Worm (Caenorhabditis elegans) whole organism, L2 larva: ENCODE results near the gene F11D5.6.

Experiments used
- C34F6.9 ChIP-seq: fragments of 150-350 bp; optimal IDR thresholded peaks from 2 replicates; lab custom pipeline; 2014; ENCODE audit warnings: missing biosample characterization, missing genetic modification characterization
- F13H6.1 ChIP-seq: sonication (generic microtip); optimal IDR thresholded peaks from 2 replicates; lab custom pipeline; 2016; ENCODE audit warnings: missing genetic modification characterization, missing compliant biosample characterization
- ZK546.5 ChIP-seq: sonication (generic microtip); optimal IDR thresholded peaks from 2 replicates; lab custom pipeline; 2017; ENCODE audit warnings: missing biosample characterization, missing genetic modification characterization
- alr-1 ChIP-seq: fragments of 150-350 bp; optimal IDR thresholded peaks from 2 replicates; lab custom pipeline; 2014; ENCODE audit warnings: missing biosample characterization, missing genetic modification characterization
- ama-1 ChIP-seq: fragments of 150-350 bp; optimal IDR thresholded peaks from 2 replicates; lab custom pipeline; 2018; ENCODE audit warnings: inconsistent platforms
- blmp-1 ChIP-seq: sonication (generic microtip); optimal IDR thresholded peaks from 2 replicates; lab custom pipeline; 2017; ENCODE audit warnings: missing genetic modification characterization, mild to moderate bottlenecking, missing compliant biosample characterization, antibody characterized with exemption, moderate library complexity; ENCODE audit not compliant: insufficient read depth
- ceh-16 ChIP-seq: fragments of 150-350 bp; optimal IDR thresholded peaks from 2 replicates; lab custom pipeline; 2014; ENCODE audit warnings: missing biosample characterization, missing genetic modification characterization
- ceh-82 ChIP-seq: fragments of 150-350 bp; optimal IDR thresholded peaks from 2 replicates; lab custom pipeline; 2014; ENCODE audit warnings: missing biosample characterization, missing genetic modification characterization
- crh-2 ChIP-seq: sonication (generic microtip); optimal IDR thresholded peaks from 2 replicates; lab custom pipeline; 2017; ENCODE audit warnings: missing biosample characterization, missing genetic modification characterization
- dmd-4 ChIP-seq: sonication (generic microtip); optimal IDR thresholded peaks from 2 replicates; lab custom pipeline; 2017; ENCODE audit warnings: missing biosample characterization, missing genetic modification characterization
- elt-1 ChIP-seq: fragments of 150-350 bp; optimal IDR thresholded peaks from 2 replicates; lab custom pipeline; 2014; ENCODE audit warnings: missing biosample characterization, missing genetic modification characterization
- fos-1 ChIP-seq: fragments of 150-350 bp; optimal IDR thresholded peaks from 2 replicates; lab custom pipeline; 2014; ENCODE audit warnings: missing biosample characterization, missing genetic modification characterization
- gmeb-1 ChIP-seq: fragments of 150-350 bp; optimal IDR thresholded peaks from 2 replicates; lab custom pipeline; 2014; ENCODE audit warnings: missing biosample characterization, missing genetic modification characterization
- lin-11 ChIP-seq: fragments of 150-350 bp; sonication (generic microtip); optimal IDR thresholded peaks from 2 replicates; lab custom pipeline; 2014; ENCODE audit warnings: missing biosample characterization, missing genetic modification characterization, inconsistent platforms, mixed read lengths
- lin-13 ChIP-seq: fragments of 150-350 bp; optimal IDR thresholded peaks from 2 replicates; lab custom pipeline; 2014; ENCODE audit warnings: missing biosample characterization, missing genetic modification reagents, missing genetic modification characterization
- lin-39 ChIP-seq: fragments of 150-350 bp; optimal IDR thresholded peaks from 2 replicates; lab custom pipeline; 2014; ENCODE audit warnings: missing biosample characterization, missing genetic modification reagents, missing genetic modification characterization
- lsy-2 ChIP-seq, 2 experiments: fragments of 150-350 bp in 1 of 2; sonication (generic microtip) in 1 of 2; optimal IDR thresholded peaks; 2 replicates each; lab custom pipeline; 2014 to 2017; ENCODE audit warnings: missing biosample characterization in 2 of 2, missing genetic modification characterization in 2 of 2
- mbf-1 ChIP-seq: sonication (generic microtip); optimal IDR thresholded peaks from 2 replicates; lab custom pipeline; 2017; ENCODE audit warnings: missing biosample characterization, missing genetic modification characterization
- mdl-1 ChIP-seq, 2 experiments: fragments of 150-350 bp in 1 of 2; sonication (generic microtip) in 1 of 2; optimal IDR thresholded peaks; 2 replicates each; lab custom pipeline; 2017; ENCODE audit warnings: missing biosample characterization in 2 of 2, missing genetic modification characterization in 2 of 2
- nhr-10 ChIP-seq: sonication (generic microtip); optimal IDR thresholded peaks from 2 replicates; lab custom pipeline; 2017; ENCODE audit warnings: missing biosample characterization, missing genetic modification characterization
- nhr-11 ChIP-seq: fragments of 150-350 bp; optimal IDR thresholded peaks from 2 replicates; lab custom pipeline; 2014; ENCODE audit warnings: missing biosample characterization, missing genetic modification characterization
- nhr-12 ChIP-seq: fragments of 150-350 bp; optimal IDR thresholded peaks from 2 replicates; lab custom pipeline; 2014; ENCODE audit warnings: missing biosample characterization, missing genetic modification characterization
- nhr-129 ChIP-seq: fragments of 150-350 bp; optimal IDR thresholded peaks from 2 replicates; lab custom pipeline; 2014; ENCODE audit warnings: missing biosample characterization, missing genetic modification characterization
- nhr-21 ChIP-seq: fragments of 150-350 bp; optimal IDR thresholded peaks from 2 replicates; lab custom pipeline; 2014; ENCODE audit warnings: missing biosample characterization, missing genetic modification characterization
- nhr-23 ChIP-seq: fragments of 150-350 bp; optimal IDR thresholded peaks from 2 replicates; lab custom pipeline; 2014; ENCODE audit warnings: missing biosample characterization, missing genetic modification reagents, missing genetic modification characterization
- nhr-237 ChIP-seq: fragments of 150-350 bp; optimal IDR thresholded peaks from 2 replicates; lab custom pipeline; 2014; ENCODE audit warnings: missing biosample characterization, missing genetic modification characterization
- nhr-25 ChIP-seq: fragments of 150-350 bp; sonication (generic microtip); optimal IDR thresholded peaks from 3 replicates; lab custom pipeline; 2014; ENCODE audit warnings: missing biosample characterization, missing genetic modification characterization
- peb-1 ChIP-seq: fragments of 150-350 bp; optimal IDR thresholded peaks from 2 replicates; lab custom pipeline; 2014; ENCODE audit warnings: missing biosample characterization, missing genetic modification characterization
- sem-4 ChIP-seq: fragments of 150-350 bp; optimal IDR thresholded peaks from 2 replicates; lab custom pipeline; 2014; ENCODE audit warnings: missing biosample characterization, missing genetic modification reagents, missing genetic modification characterization
- sma-3 ChIP-seq: sonication (generic microtip); optimal IDR thresholded peaks from 2 replicates; lab custom pipeline; 2016; ENCODE audit warnings: missing genetic modification reagents, missing genetic modification characterization, missing compliant biosample characterization
- sma-9 ChIP-seq, 2 experiments: fragments of 150-350 bp in 1 of 2; sonication (generic microtip) in 1 of 2; optimal IDR thresholded peaks; 2 replicates each; lab custom pipeline; 2014 to 2016; ENCODE audit warnings: missing genetic modification characterization in 2 of 2, mild to moderate bottlenecking in 1 of 2, missing biosample characterization in 1 of 2, missing compliant biosample characterization in 1 of 2, missing genetic modification reagents in 1 of 2, moderate library complexity in 1 of 2
- unc-39 ChIP-seq: fragments of 150-350 bp; optimal IDR thresholded peaks from 2 replicates; lab custom pipeline; 2014; ENCODE audit warnings: missing biosample characterization, missing genetic modification characterization
- unc-55 ChIP-seq: fragments of 150-350 bp; sonication (generic microtip); optimal IDR thresholded peaks from 3 replicates; lab custom pipeline; 2014; ENCODE audit warnings: missing biosample characterization, missing genetic modification reagents, missing genetic modification characterization
- unc-62 ChIP-seq: fragments of 150-350 bp; optimal IDR thresholded peaks from 2 replicates; lab custom pipeline; 2014; ENCODE audit warnings: missing biosample characterization, missing genetic modification reagents, missing genetic modification characterization
- zag-1 ChIP-seq: fragments of 150-350 bp; optimal IDR thresholded peaks from 2 replicates; lab custom pipeline; 2014; ENCODE audit warnings: missing biosample characterization, missing genetic modification characterization

The F11D5.6 gene

DNA sequence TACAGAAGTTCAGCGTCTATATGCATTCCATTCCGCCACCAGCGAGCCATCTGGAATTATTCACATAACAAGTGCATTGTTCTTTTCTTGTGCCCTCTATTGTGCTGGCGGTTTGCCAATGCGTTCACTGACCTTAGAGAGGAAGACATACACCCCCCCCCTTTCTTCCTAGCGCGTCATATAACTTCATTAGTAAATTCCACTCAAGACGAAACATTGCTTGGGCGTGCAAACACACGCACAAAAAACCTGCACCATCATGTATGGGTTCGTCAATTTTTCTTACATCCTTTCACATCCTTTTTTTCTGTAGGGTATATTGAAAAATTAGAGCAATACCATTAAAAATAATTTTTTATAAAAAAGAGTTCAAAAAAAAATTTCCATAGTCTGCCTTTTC is 25.5 kb upstream of the F11D5.6 start, which contains the start of gene ZK816.1:
Gene ZK816.1, plus strand, starts transcription at position 187 of the 400 bp plus-strand sequence.
- TF ChIP-seq peb-1 (tag; lab: Kevin White, UChicago) (no peak), ceh-82 (tag; lab: Kevin White, UChicago) (no peak), gmeb-1 (tag; lab: Kevin White, UChicago) (no peak), elt-1 (no peak), zag-1 (no peak), nhr-23 (tag; lab: Kevin White, UChicago) (no peak), unc-55 (GFP tag; lab: Kevin White, UChicago) (no peak), lin-39 (no peak), dmd-4 (tag; lab: Kevin White, UChicago) (no peak), ama-1 (lab: Kevin White, UChicago) (no peak), F13H6.1 (tag; lab: Kevin White, UChicago) (no peak), unc-62 (no peak)

- TF ChIP-seq ZK546.5 (tag; lab: Kevin White, UChicago) = no peak
- TF ChIP-seq, all 48 proteins: peak for 0
Observed at ce11 chrX:3350306-3350705, 24.2 kb upstream of the F11D5.6 start, which contains the start of gene nspg-4. Gene nspg-4 (minus strand): TSS chrX:3350406.

- TF ChIP-seq crh-2 (tag; lab: Kevin White, UChicago) (peak; percentile 12), sma-9 (GFP tag; optimal IDR thresholded peaks at IDR 0.05; lab: Kevin White, UChicago) (peak; percentile 33), sma-9 (tag; optimal IDR thresholded peaks at IDR 0.05; lab: Kevin White, UChicago) (no peak), fos-1 (peak; percentile 41), nhr-11 (no peak), nhr-129 (tag; lab: Kevin White, UChicago) (peak; percentile 56), lin-13 (GFP tag; lab: Kevin White, UChicago) (peak; percentile 13), unc-55 (GFP tag; lab: Kevin White, UChicago) (peak; percentile 31), unc-39 (tag; lab: Kevin White, UChicago) (no peak), sma-3 (GFP tag; lab: Kevin White, UChicago) (peak; percentile 38), nhr-21 (tag; lab: Kevin White, UChicago) (peak; percentile 14), lin-11 (tag; lab: Kevin White, UChicago) (peak; percentile 0), nhr-10 (tag; lab: Kevin White, UChicago) (no peak)
Observed at ce11 chrX:3347904-3348441, 21.9 kb upstream of the F11D5.6 start, which contains the start of gene ZK816.3. Gene ZK816.3 (plus strand): TSS chrX:3348391.

- TF ChIP-seq nhr-129 (tag; lab: Kevin White, UChicago) (peak; percentile 24), ama-1 (lab: Kevin White, UChicago) (no peak), sma-9 (GFP tag; optimal IDR thresholded peaks at IDR 0.05; lab: Kevin White, UChicago) (peak; percentile 1), sma-9 (tag; optimal IDR thresholded peaks at IDR 0.05; lab: Kevin White, UChicago) (no peak), sma-3 (GFP tag; lab: Kevin White, UChicago) (no peak), mbf-1 (tag; lab: Kevin White, UChicago) (no peak), nhr-25 (peak; percentile 74), ceh-16 (tag; lab: Kevin White, UChicago) (peak; percentile 23)
Observed at ce11 chrX:3343620-3344197, 17.6 kb upstream of the F11D5.6 start.

DNA sequence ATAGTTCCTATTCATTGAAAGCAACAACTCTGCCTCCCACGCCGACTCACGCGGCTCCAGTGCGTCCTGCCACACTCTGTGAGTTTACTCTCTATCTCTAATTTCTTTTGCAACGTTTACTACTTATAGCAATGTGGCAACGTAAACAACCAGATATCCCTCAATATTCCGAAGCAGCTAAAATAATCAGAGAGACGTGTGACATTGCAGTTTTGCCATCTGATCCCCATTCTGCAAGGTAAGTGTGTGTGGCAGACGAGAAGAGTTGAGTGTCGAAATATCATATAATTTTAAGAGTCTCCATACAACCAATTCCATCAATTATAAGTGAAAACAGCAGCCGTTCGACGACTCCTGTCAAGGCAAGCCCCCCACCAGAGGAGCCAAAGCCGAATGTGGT is 13.8 kb upstream of the F11D5.6 start:
- TF ChIP-seq nhr-12 (tag; lab: Kevin White, UChicago) (no peak), lsy-2 (tag; optimal IDR thresholded peaks at IDR 0.05; lab: Kevin White, UChicago) (peak in 1 of 2 experiments; percentile 6), fos-1 (no peak), nhr-23 (tag; lab: Kevin White, UChicago) (no peak), nhr-129 (tag; lab: Kevin White, UChicago) (peak; percentile 29), blmp-1 (tag; lab: Kevin White, UChicago) (no peak), nhr-21 (tag; lab: Kevin White, UChicago) (no peak), alr-1 (tag; lab: Kevin White, UChicago) (no peak), sma-3 (GFP tag; lab: Kevin White, UChicago) (no peak), mdl-1 (tag; optimal IDR thresholded peaks at IDR 0.05; lab: Kevin White, UChicago) (no peak), ceh-16 (tag; lab: Kevin White, UChicago) (no peak), lin-11 (tag; lab: Kevin White, UChicago) (peak; percentile 13), sem-4 (tag; lab: Kevin White, UChicago) (no peak), nhr-237 (no peak), sma-9 (GFP tag; optimal IDR thresholded peaks at IDR 0.05; lab: Kevin White, UChicago) (no peak), sma-9 (tag; optimal IDR thresholded peaks at IDR 0.05; lab: Kevin White, UChicago) (no peak), C34F6.9 (tag; lab: Kevin White, UChicago) (peak; percentile 36)
